Fruit fly (Drosophila melanogaster): ENCODE data around the gene CG14104.

CG14104 gene

dm6 chr3L:19804908-19805307, 2.1 kb downstream of the CG14104 start, which contains the start of the genes TORIP and Ccdc58:
Gene TORIP, minus strand, starts transcription at chr3L:19805080.
Gene Ccdc58, plus strand, starts transcription at chr3L:19805181.
- TF ChIP-seq Rel (GFP tag; optimal IDR thresholded peaks at IDR 0.05) (no peak), Rel (tag; optimal IDR thresholded peaks at IDR 0.05) (peak; percentile 39), lola (GFP tag; optimal IDR thresholded peaks at IDR 0.05) (no peak)

dm6 chr3L:19801105-19801504, 5.9 kb downstream of the CG14104 start, which contains the start of gene CG14102:
Gene CG14102, minus strand, starts transcription at chr3L:19801291.
- TF ChIP-seq tai (GFP tag; optimal IDR thresholded peaks at IDR 0.05) (no peak), psq (GFP tag; optimal IDR thresholded peaks at IDR 0.05) (no peak), Myc (optimal IDR thresholded peaks at IDR 0.05) (no peak), fru (GFP tag; optimal IDR thresholded peaks at IDR 0.05) (no peak), Jra (GFP tag; optimal IDR thresholded peaks at IDR 0.05) (no peak), Rel (GFP tag; optimal IDR thresholded peaks at IDR 0.05) (no peak), Rel (tag; optimal IDR thresholded peaks at IDR 0.05) (no peak), pan (optimal IDR thresholded peaks at IDR 0.05) (no peak), CG9705 (GFP tag; optimal IDR thresholded peaks at IDR 0.05) (no peak), Dif (GFP tag; optimal IDR thresholded peaks at IDR 0.05; ENCODE audit: partially characterized antibody) (no peak), br (GFP tag; optimal IDR thresholded peaks at IDR 0.05) (no peak), Hr83 (GFP tag; optimal IDR thresholded peaks at IDR 0.05; ENCODE audit: poor library complexity, severe bottlenecking) (no peak), N (GFP tag; optimal IDR thresholded peaks at IDR 0.05) (no peak), Vsx2 (GFP tag; optimal IDR thresholded peaks at IDR 0.05; ENCODE audit: partially characterized antibody) (no peak), dsf (GFP tag; optimal IDR thresholded peaks at IDR 0.05; ENCODE audit: borderline replicate concordance) (no peak), Dfd (GFP tag; optimal IDR thresholded peaks at IDR 0.05) (no peak), CrebA (GFP tag; optimal IDR thresholded peaks at IDR 0.05; ENCODE audit: borderline replicate concordance) (no peak), Mio (GFP tag; optimal IDR thresholded peaks at IDR 0.05) (no peak), OdsH (GFP tag; optimal IDR thresholded peaks at IDR 0.05) (no peak), lola (GFP tag; optimal IDR thresholded peaks at IDR 0.05) (no peak)

- TF ChIP-seq usp (GFP tag; optimal IDR thresholded peaks at IDR 0.05) (no peak), Mio (GFP tag; optimal IDR thresholded peaks at IDR 0.05) (no peak), h (GFP tag; optimal IDR thresholded peaks at IDR 0.05) (no peak), dl (GFP tag; optimal IDR thresholded peaks at IDR 0.05; ENCODE audit: insufficient read depth in 1 of 2, partially characterized antibody in 2 of 2) (no peak), woc (GFP tag; optimal IDR thresholded peaks at IDR 0.05) (no peak), Hr83 (GFP tag; optimal IDR thresholded peaks at IDR 0.05; ENCODE audit: poor library complexity, severe bottlenecking) (no peak), foxo (GFP tag; optimal IDR thresholded peaks at IDR 0.05) (no peak), CrebA (GFP tag; optimal IDR thresholded peaks at IDR 0.05; ENCODE audit: borderline replicate concordance) (no peak), fru (GFP tag; optimal IDR thresholded peaks at IDR 0.05) (no peak), lola (GFP tag; optimal IDR thresholded peaks at IDR 0.05) (no peak), sage (GFP tag; optimal IDR thresholded peaks at IDR 0.05) (no peak), ey (GFP tag; optimal IDR thresholded peaks at IDR 0.05) (no peak)
Observed at dm6 chr3L:19798978-19799377, 8.0 kb downstream of the CG14104 start, which contains the start of gene Ir76a. Gene Ir76a, plus strand, starts transcription at chr3L:19799278.

- no peak for TF ChIP-seq Mio (GFP tag; optimal IDR thresholded peaks at IDR 0.05)
- TF ChIP-seq Jra (GFP tag; optimal IDR thresholded peaks at IDR 0.05) = peak; percentile 72
- TF ChIP-seq dmrt93B (GFP tag; optimal IDR thresholded peaks at IDR 0.05) = no peak
- peak; percentile 90 for TF ChIP-seq OdsH (GFP tag; optimal IDR thresholded peaks at IDR 0.05)
- TF ChIP-seq Dfd (GFP tag; optimal IDR thresholded peaks at IDR 0.05) = no peak
- peak; percentile 82 for TF ChIP-seq rgr (GFP tag; optimal IDR thresholded peaks at IDR 0.05)
- TF ChIP-seq sv (GFP tag; optimal IDR thresholded peaks at IDR 0.05) = peak; percentile 83
- TF ChIP-seq fru (GFP tag; optimal IDR thresholded peaks at IDR 0.05) = peak; percentile 81
- peak; percentile 89 for TF ChIP-seq Sp1 (GFP tag; optimal IDR thresholded peaks at IDR 0.05)
- TF ChIP-seq h (GFP tag; optimal IDR thresholded peaks at IDR 0.05) = peak; percentile 86
- TF ChIP-seq brk (GFP tag; optimal IDR thresholded peaks at IDR 0.05) = no peak
- TF ChIP-seq CrebA (GFP tag; optimal IDR thresholded peaks at IDR 0.05; ENCODE audit: borderline replicate concordance) = no peak
- peak; percentile 83 for TF ChIP-seq ey (GFP tag; optimal IDR thresholded peaks at IDR 0.05)
- no peak for TF ChIP-seq tai (GFP tag; optimal IDR thresholded peaks at IDR 0.05)
- no peak for TF ChIP-seq lola (GFP tag; optimal IDR thresholded peaks at IDR 0.05)
- TF ChIP-seq Myc (optimal IDR thresholded peaks at IDR 0.05) = no peak
- peak; percentile 80 for TF ChIP-seq CG32264 (GFP tag; optimal IDR thresholded peaks at IDR 0.05)
- peak; percentile 33 for TF ChIP-seq dsf (GFP tag; optimal IDR thresholded peaks at IDR 0.05; ENCODE audit: borderline replicate concordance)
- TF ChIP-seq N (GFP tag; optimal IDR thresholded peaks at IDR 0.05) = peak; percentile 55
- TF ChIP-seq Hnf4 (GFP tag; optimal IDR thresholded peaks at IDR 0.05) = no peak
- no peak for TF ChIP-seq Abd-B (GFP tag; optimal IDR thresholded peaks at IDR 0.05)
- TF ChIP-seq Rel (GFP tag; optimal IDR thresholded peaks at IDR 0.05) = peak; percentile 51
- peak; percentile 35 for TF ChIP-seq Rel (tag; optimal IDR thresholded peaks at IDR 0.05)
- TF ChIP-seq jim (GFP tag; optimal IDR thresholded peaks at IDR 0.05) = no peak
- TF ChIP-seq CG9705 (GFP tag; optimal IDR thresholded peaks at IDR 0.05) = peak; percentile 71
- no peak for TF ChIP-seq Hr78 (GFP tag; optimal IDR thresholded peaks at IDR 0.05)
- TF ChIP-seq foxo (GFP tag; optimal IDR thresholded peaks at IDR 0.05) = peak; percentile 21 to 91
- no peak for TF ChIP-seq pan (optimal IDR thresholded peaks at IDR 0.05)
- TF ChIP-seq Hr83 (GFP tag; optimal IDR thresholded peaks at IDR 0.05; ENCODE audit: poor library complexity, severe bottlenecking) = peak; percentile 84
- TF ChIP-seq usp (GFP tag; optimal IDR thresholded peaks at IDR 0.05) = no peak
- TF ChIP-seq Dif (GFP tag; optimal IDR thresholded peaks at IDR 0.05; ENCODE audit: partially characterized antibody) = peak; percentile 15
- peak; percentile 89 for TF ChIP-seq woc (GFP tag; optimal IDR thresholded peaks at IDR 0.05)
- no peak for TF ChIP-seq Vsx2 (GFP tag; optimal IDR thresholded peaks at IDR 0.05; ENCODE audit: partially characterized antibody)
- TF ChIP-seq sage (GFP tag; optimal IDR thresholded peaks at IDR 0.05) = peak; percentile 66
- peak; percentile 95 for TF ChIP-seq HLH106 (tag; optimal IDR thresholded peaks at IDR 0.05)
Observed at dm6 chr3L:19794203-19794802, 12.7 kb downstream of the CG14104 start.
